Worm (Caenorhabditis elegans) whole organism, mixed stage, embryonic: ENCODE data around the gene C35B8.3.
A peak's percentile ranks its signal among the peaks of the same experiment; 100 is the strongest.

Experiments
- M03D4.4 ChIP-seq: sonication (generic microtip); optimal IDR thresholded peaks from 2 replicates; lab custom pipeline; 2017; ENCODE audit warnings: mild to moderate bottlenecking, missing genetic modification characterization, missing compliant biosample characterization
- bed-3 ChIP-seq: fragments of 200-800 bp; sonication (Bioruptor generic); optimal IDR thresholded peaks from 3 replicates; lab custom pipeline; 2018; ENCODE audit warnings: mild to moderate bottlenecking, missing genetic modification characterization, moderate library complexity, missing compliant biosample characterization
- blmp-1 ChIP-seq: fragments of 150-350 bp; optimal IDR thresholded peaks from 2 replicates; lab custom pipeline; 2014; ENCODE audit warnings: missing biosample characterization, missing genetic modification characterization
- ceh-39 ChIP-seq: fragments of 150-350 bp; optimal IDR thresholded peaks from 2 replicates; lab custom pipeline; 2014; ENCODE audit warnings: missing biosample characterization, missing genetic modification characterization
- ceh-43 ChIP-seq: fragments of 200-800 bp; sonication (Bioruptor generic); optimal IDR thresholded peaks from 2 replicates; lab custom pipeline; 2018; ENCODE audit warnings: mild to moderate bottlenecking, missing genetic modification characterization, moderate library complexity, missing compliant biosample characterization
- ceh-83 ChIP-seq: fragments of 200-800 bp; sonication (Bioruptor generic); optimal IDR thresholded peaks from 2 replicates; lab custom pipeline; 2018; ENCODE audit warnings: mild to moderate bottlenecking, missing genetic modification characterization, missing compliant biosample characterization
- ces-1 ChIP-seq: fragments of 150-350 bp; optimal IDR thresholded peaks from 2 replicates; lab custom pipeline; 2014; ENCODE audit warnings: missing biosample characterization, missing genetic modification reagents, missing genetic modification characterization
- cnd-1 ChIP-seq: fragments of 200-800 bp; sonication (Bioruptor generic); optimal IDR thresholded peaks from 2 replicates; lab custom pipeline; 2018; ENCODE audit warnings: mild to moderate bottlenecking, missing genetic modification characterization, missing compliant biosample characterization
- drap-1 ChIP-seq: fragments of 200-800 bp; sonication (Bioruptor generic); optimal IDR thresholded peaks from 3 replicates; lab custom pipeline; 2018; ENCODE audit warnings: mild to moderate bottlenecking, missing genetic modification characterization, missing compliant biosample characterization
- elt-1 ChIP-seq: sonication (generic microtip); optimal IDR thresholded peaks from 2 replicates; lab custom pipeline; 2017; ENCODE audit warnings: missing genetic modification characterization, mild to moderate bottlenecking, missing compliant biosample characterization, antibody characterized with exemption, moderate library complexity, borderline replicate concordance; ENCODE audit not compliant: insufficient read depth
- elt-3 ChIP-seq: fragments of 150-350 bp; optimal IDR thresholded peaks from 2 replicates; lab custom pipeline; 2014; ENCODE audit warnings: missing biosample characterization, missing genetic modification characterization
- flh-1 ChIP-seq: fragments of 200-800 bp; sonication (Bioruptor generic); optimal IDR thresholded peaks from 2 replicates; lab custom pipeline; 2018; ENCODE audit warnings: mild to moderate bottlenecking, missing genetic modification characterization, moderate library complexity, missing compliant biosample characterization
- ham-2 ChIP-seq: fragments of 200-800 bp; sonication (Bioruptor generic); optimal IDR thresholded peaks from 2 replicates; lab custom pipeline; 2018; ENCODE audit warnings: mild to moderate bottlenecking, missing genetic modification characterization, missing compliant biosample characterization
- hlh-1 ChIP-seq: fragments of 150-350 bp; optimal IDR thresholded peaks from 2 replicates; lab custom pipeline; 2014; ENCODE audit warnings: missing biosample characterization, missing genetic modification reagents, missing genetic modification characterization
- lin-13 ChIP-seq: fragments of 150-350 bp; optimal IDR thresholded peaks from 2 replicates; lab custom pipeline; 2014; ENCODE audit warnings: missing biosample characterization, missing genetic modification characterization
- lin-32 ChIP-seq: fragments of 200-800 bp; sonication (Bioruptor generic); optimal IDR thresholded peaks from 2 replicates; lab custom pipeline; 2018; ENCODE audit warnings: mild to moderate bottlenecking, missing genetic modification characterization, missing compliant biosample characterization
- lsy-2 ChIP-seq: fragments of 150-350 bp; optimal IDR thresholded peaks from 2 replicates; lab custom pipeline; 2014; ENCODE audit warnings: missing biosample characterization, missing genetic modification characterization
- mab-5 ChIP-seq: fragments of 150-350 bp; optimal IDR thresholded peaks from 2 replicates; lab custom pipeline; 2014; ENCODE audit warnings: missing biosample characterization, missing genetic modification characterization
- mep-1 ChIP-seq: fragments of 150-350 bp; optimal IDR thresholded peaks from 2 replicates; lab custom pipeline; 2017; ENCODE audit warnings: missing biosample characterization, missing genetic modification reagents, missing genetic modification characterization, inconsistent platforms
- mls-2 ChIP-seq: sonication (generic microtip); optimal IDR thresholded peaks from 2 replicates; lab custom pipeline; 2016; ENCODE audit warnings: mild to moderate bottlenecking, missing genetic modification characterization, moderate library complexity, missing compliant biosample characterization
- nhr-12 ChIP-seq: fragments of 150-350 bp; optimal IDR thresholded peaks from 2 replicates; lab custom pipeline; 2014; ENCODE audit warnings: missing biosample characterization, missing genetic modification characterization
- nhr-2 ChIP-seq: fragments of 150-350 bp; optimal IDR thresholded peaks from 2 replicates; lab custom pipeline; 2014; ENCODE audit warnings: missing biosample characterization, missing genetic modification characterization
- nhr-237 ChIP-seq: fragments of 150-350 bp; optimal IDR thresholded peaks from 2 replicates; lab custom pipeline; 2014; ENCODE audit warnings: missing biosample characterization, missing genetic modification characterization
- nhr-28 ChIP-seq: fragments of 150-350 bp; optimal IDR thresholded peaks from 2 replicates; lab custom pipeline; 2014; ENCODE audit warnings: missing biosample characterization, missing genetic modification characterization
- nhr-76 ChIP-seq: sonication (generic microtip); optimal IDR thresholded peaks from 2 replicates; lab custom pipeline; 2017; ENCODE audit warnings: missing biosample characterization, missing genetic modification characterization
- pha-4 ChIP-seq: fragments of 150-350 bp; optimal IDR thresholded peaks from 2 replicates; lab custom pipeline; 2018; ENCODE audit warnings: missing biosample characterization, missing genetic modification reagents, missing genetic modification characterization
- sem-2 ChIP-seq: fragments of 200-800 bp; sonication (Bioruptor generic); optimal IDR thresholded peaks from 2 replicates; lab custom pipeline; 2018; ENCODE audit warnings: mild to moderate bottlenecking, missing genetic modification characterization, missing compliant biosample characterization
- snpc-4 ChIP-seq: fragments of 150-350 bp; optimal IDR thresholded peaks from 2 replicates; lab custom pipeline; 2014; ENCODE audit warnings: missing biosample characterization, missing genetic modification characterization
- sptf-1 ChIP-seq: sonication (generic microtip); optimal IDR thresholded peaks from 2 replicates; lab custom pipeline; 2017; ENCODE audit warnings: mild to moderate bottlenecking, missing genetic modification characterization, moderate library complexity, missing compliant biosample characterization
- tbx-8 ChIP-seq: fragments of 200-800 bp; sonication (Bioruptor generic); optimal IDR thresholded peaks from 2 replicates; lab custom pipeline; 2018; ENCODE audit warnings: mild to moderate bottlenecking, missing genetic modification characterization, moderate library complexity, missing compliant biosample characterization
- unc-120 ChIP-seq: sonication (generic microtip); optimal IDR thresholded peaks from 2 replicates; lab custom pipeline; 2017; ENCODE audit warnings: missing genetic modification characterization, missing compliant biosample characterization; ENCODE audit not compliant: poor library complexity, severe bottlenecking
- unc-39 ChIP-seq: fragments of 150-350 bp; optimal IDR thresholded peaks from 2 replicates; lab custom pipeline; 2014; ENCODE audit warnings: missing biosample characterization, missing genetic modification characterization
- unc-62 ChIP-seq: fragments of 150-350 bp; optimal IDR thresholded peaks from 2 replicates; lab custom pipeline; 2014; ENCODE audit warnings: missing biosample characterization, missing genetic modification reagents, missing genetic modification characterization
- zip-8 ChIP-seq: fragments of 150-350 bp; optimal IDR thresholded peaks from 2 replicates; lab custom pipeline; 2014; ENCODE audit warnings: missing biosample characterization, missing genetic modification characterization
- ztf-11 ChIP-seq: fragments of 150-350 bp; optimal IDR thresholded peaks from 2 replicates; lab custom pipeline; 2014; ENCODE audit warnings: missing biosample characterization, missing genetic modification characterization

C35B8.3 gene

DNA sequence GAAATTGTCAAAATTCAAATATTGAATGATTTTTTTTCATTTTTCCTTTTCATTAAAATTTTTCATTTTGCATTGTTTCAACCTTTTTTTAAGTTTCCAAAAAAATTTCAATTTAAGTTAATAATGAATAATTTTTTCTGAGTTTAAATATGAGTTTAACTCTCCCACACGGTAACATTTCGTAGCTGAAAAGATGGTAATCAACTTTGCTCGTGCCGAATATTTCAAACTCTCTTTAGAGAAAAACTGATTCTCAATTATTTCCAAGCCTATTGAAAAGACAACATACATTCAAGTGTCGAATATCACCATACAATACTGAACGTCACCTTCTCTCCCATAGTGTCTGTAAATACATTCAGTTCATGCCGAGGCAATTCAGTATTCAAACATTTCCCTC lies 4.8 kb upstream of the C35B8.3 start:
- TF ChIP-seq bed-3 (GFP tag; lab: Kevin White, UChicago) (no peak), M03D4.4 (tag; lab: Kevin White, UChicago) (no peak), mls-2 (tag; lab: Kevin White, UChicago) (no peak)

DNA sequence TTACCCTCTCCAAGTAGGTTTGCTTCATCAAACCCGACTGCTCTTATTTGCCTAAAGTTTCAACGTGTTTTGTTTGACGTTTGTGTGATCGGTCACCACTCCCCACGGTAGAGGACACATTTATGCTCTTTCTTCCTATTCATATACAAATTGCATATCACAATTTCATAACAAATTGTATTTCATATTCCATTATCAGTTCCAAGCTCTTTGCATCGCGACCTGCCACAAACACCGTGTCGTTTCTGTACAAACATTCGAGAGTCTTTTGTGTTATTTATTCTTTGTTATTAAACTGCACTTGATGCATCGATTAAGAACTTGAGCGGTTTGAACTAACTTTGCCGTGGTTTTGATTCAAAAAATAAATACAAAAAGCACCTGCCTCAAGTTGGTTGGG lies 3.6 kb upstream of the C35B8.3 start:
- TF ChIP-seq ztf-11 (tag; lab: Kevin White, UChicago), result no peak
- TF ChIP-seq zip-8 (tag; lab: Kevin White, UChicago), result no peak
- TF ChIP-seq mep-1 (tag; lab: Kevin White, UChicago), result no peak
- no peak for TF ChIP-seq lin-32
- no peak for TF ChIP-seq tbx-8 (GFP tag; lab: Kevin White, UChicago)
- TF ChIP-seq unc-62 (GFP tag; lab: Kevin White, UChicago), result no peak
- TF ChIP-seq unc-39 (tag; lab: Kevin White, UChicago), result no peak
- TF ChIP-seq lsy-2 (tag; lab: Kevin White, UChicago), result no peak
- TF ChIP-seq elt-1, result no peak
- TF ChIP-seq nhr-28 (tag; lab: Kevin White, UChicago), result no peak
- no peak for TF ChIP-seq ceh-83 (GFP tag; lab: Kevin White, UChicago)
- TF ChIP-seq pha-4 (tag; lab: Kevin White, UChicago), result no peak
- TF ChIP-seq nhr-76 (tag; lab: Kevin White, UChicago), result no peak
- TF ChIP-seq bed-3 (GFP tag; lab: Kevin White, UChicago), result no peak

DNA sequence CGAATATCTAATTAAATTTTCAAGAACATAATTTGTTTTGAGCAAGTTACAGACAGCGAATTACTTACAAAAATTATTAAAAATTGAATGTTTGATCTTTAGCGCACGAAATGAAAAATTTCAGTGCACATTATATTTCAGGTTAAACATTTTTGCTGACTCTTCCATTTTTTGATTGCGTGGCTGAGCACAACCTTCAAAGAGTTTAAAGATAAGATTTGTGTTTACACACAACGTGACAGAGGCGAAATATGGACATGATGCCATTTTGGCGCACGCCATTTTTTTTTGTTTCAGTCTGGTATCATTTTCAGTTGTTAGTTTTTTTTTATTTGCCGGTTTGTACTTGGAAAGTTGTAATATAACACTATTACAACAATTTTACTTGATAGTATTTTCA lies 1.0 kb upstream of the C35B8.3 start:
- no peak for TF ChIP-seq tbx-8 (GFP tag; lab: Kevin White, UChicago)
- no peak for TF ChIP-seq mab-5 (tag; lab: Kevin White, UChicago)
- no peak for TF ChIP-seq nhr-12 (tag; lab: Kevin White, UChicago)
- TF ChIP-seq lin-13, result no peak
- no peak for TF ChIP-seq M03D4.4 (tag; lab: Kevin White, UChicago)
- TF ChIP-seq nhr-76 (tag; lab: Kevin White, UChicago), result no peak
- no peak for TF ChIP-seq mls-2 (tag; lab: Kevin White, UChicago)
- no peak for TF ChIP-seq ham-2 (GFP tag; lab: Kevin White, UChicago)
- no peak for TF ChIP-seq snpc-4 (tag; lab: Kevin White, UChicago)
- TF ChIP-seq unc-62 (GFP tag; lab: Kevin White, UChicago), result no peak
- TF ChIP-seq nhr-28 (tag; lab: Kevin White, UChicago), result no peak

- TF ChIP-seq ceh-83 (GFP tag; lab: Kevin White, UChicago) (no peak), mep-1 (tag; lab: Kevin White, UChicago) (no peak), ceh-43 (GFP tag; lab: Kevin White, UChicago) (no peak), hlh-1 (no peak), drap-1 (GFP tag; lab: Kevin White, UChicago) (peak; percentile 37), nhr-237 (tag; lab: Kevin White, UChicago) (no peak), mls-2 (tag; lab: Kevin White, UChicago) (peak; percentile 27), sptf-1 (tag; lab: Kevin White, UChicago) (peak; percentile 82), ceh-39 (peak; percentile 23), tbx-8 (GFP tag; lab: Kevin White, UChicago) (peak; percentile 51), bed-3 (GFP tag; lab: Kevin White, UChicago) (no peak), unc-62 (GFP tag; lab: Kevin White, UChicago) (no peak), flh-1 (GFP tag; lab: Kevin White, UChicago) (no peak), zip-8 (tag; lab: Kevin White, UChicago) (no peak), ces-1 (GFP tag; lab: Kevin White, UChicago) (no peak), M03D4.4 (tag; lab: Kevin White, UChicago) (peak; percentile 48), nhr-76 (tag; lab: Kevin White, UChicago) (no peak), sem-2 (GFP tag; lab: Kevin White, UChicago) (no peak), mab-5 (tag; lab: Kevin White, UChicago) (no peak), ham-2 (GFP tag; lab: Kevin White, UChicago) (peak; percentile 69), blmp-1 (tag; lab: Kevin White, UChicago) (no peak), snpc-4 (tag; lab: Kevin White, UChicago) (no peak), elt-1 (no peak), elt-3 (no peak), nhr-28 (tag; lab: Kevin White, UChicago) (no peak), cnd-1 (tag; lab: Kevin White, UChicago) (peak; percentile 63), pha-4 (tag; lab: Kevin White, UChicago) (peak; percentile 58), lin-13 (no peak), ztf-11 (tag; lab: Kevin White, UChicago) (no peak), nhr-2 (tag; lab: Kevin White, UChicago) (peak; percentile 74), lsy-2 (tag; lab: Kevin White, UChicago) (no peak), unc-120 (tag; lab: Kevin White, UChicago) (peak; percentile 46), unc-39 (tag; lab: Kevin White, UChicago) (no peak), lin-32 (no peak), nhr-12 (tag; lab: Kevin White, UChicago) (no peak)
Observed at ce11 chrX:9225273-9225672, 11.6 kb downstream of the C35B8.3 start.
